Fruit fly (Drosophila melanogaster) whole organism, embryonic: ENCODE results near the gene zuc.

Experiments
- CG1024 ChIP-seq: fragments of 200-800 bp; sonication (Bioruptor generic); IDR thresholded peaks from 2 replicates; pipeline ENCODE4 v1.3.6; 2022; ENCODE audit warnings: missing biosample characterization, missing genetic modification characterization
- CG10366 ChIP-seq: fragments of 200-800 bp; sonication (Bioruptor generic); IDR thresholded peaks from 2 replicates; pipeline ENCODE4 v1.3.6; 2022; ENCODE audit warnings: missing biosample characterization, missing genetic modification characterization
- CG13624 ChIP-seq: fragments of 200-800 bp; sonication (Bioruptor generic); optimal IDR thresholded peaks from 2 replicates; lab custom pipeline; 2016; ENCODE audit warnings: missing biosample characterization, missing genetic modification characterization
- CG14050 ChIP-seq: fragments of 200-800 bp; sonication (Bioruptor generic); IDR thresholded peaks from 3 replicates; pipeline ENCODE4 v1.3.6; 2022; ENCODE audit warnings: missing biosample characterization, missing genetic modification characterization
- CG14710 ChIP-seq: fragments of 200-800 bp; sonication (Bioruptor generic); optimal IDR thresholded peaks from 3 replicates; lab custom pipeline; 2019; ENCODE audit warnings: missing biosample characterization, mild to moderate bottlenecking, missing genetic modification characterization, moderate library complexity
- CG16813 ChIP-seq: fragments of 200-800 bp; sonication (Bioruptor generic); IDR thresholded peaks from 3 replicates; pipeline ENCODE4 v1.3.6; 2022; ENCODE audit warnings: missing biosample characterization, missing genetic modification characterization; ENCODE audit not compliant: partially characterized antibody
- CG17385 ChIP-seq: fragments of 200-800 bp; sonication (Bioruptor generic); optimal IDR thresholded peaks from 3 replicates; lab custom pipeline; 2018; ENCODE audit warnings: missing biosample characterization, mild to moderate bottlenecking, missing genetic modification characterization
- CG17912 ChIP-seq: fragments of 200-800 bp; sonication (Bioruptor generic); optimal IDR thresholded peaks from 2 replicates; lab custom pipeline; 2018; ENCODE audit warnings: missing biosample characterization, mild to moderate bottlenecking, missing genetic modification characterization
- CG2116 ChIP-seq: fragments of 200-800 bp; sonication (Bioruptor generic); optimal IDR thresholded peaks from 3 replicates; lab custom pipeline; 2018; ENCODE audit warnings: missing biosample characterization, mild to moderate bottlenecking, missing genetic modification characterization
- CG2678 ChIP-seq: fragments of 200-800 bp; sonication (Bioruptor generic); optimal IDR thresholded peaks from 3 replicates; lab custom pipeline; 2019; ENCODE audit warnings: missing biosample characterization, mild to moderate bottlenecking, missing genetic modification characterization, moderate library complexity
- CG30020 ChIP-seq: fragments of 200-800 bp; optimal IDR thresholded peaks from 2 replicates; lab custom pipeline; 2019; ENCODE audit warnings: missing biosample characterization, mild to moderate bottlenecking, missing genetic modification characterization, moderate library complexity
- CG31365 ChIP-seq: fragments of 200-800 bp; sonication (Bioruptor generic); optimal IDR thresholded peaks from 2 replicates; lab custom pipeline; 2018; ENCODE audit warnings: missing biosample characterization, mild to moderate bottlenecking, missing genetic modification characterization
- CG8290 ChIP-seq, 3 experiments: fragments of 200-800 bp; sonication (Bioruptor generic); optimal IDR thresholded peaks; 2 replicates each; lab custom pipeline; 2016 to 2019; ENCODE audit warnings: missing biosample characterization in 3 of 3, missing genetic modification characterization in 3 of 3, mild to moderate bottlenecking in 2 of 3, moderate library complexity in 1 of 3
- CG9215 ChIP-seq: fragments of 200-800 bp; sonication (Bioruptor generic); IDR thresholded peaks from 2 replicates; pipeline ENCODE4 v1.3.6; 2022; ENCODE audit warnings: missing biosample characterization, missing genetic modification characterization
- Chrac-16 ChIP-seq: fragments of 200-800 bp; sonication (Bioruptor generic); optimal IDR thresholded peaks from 3 replicates; lab custom pipeline; 2016; ENCODE audit warnings: missing biosample characterization, missing genetic modification characterization
- Dll ChIP-seq: fragments of 200-800 bp; sonication (Bioruptor generic); IDR thresholded peaks from 4 replicates; pipeline ENCODE4 v1.3.6; 2022; ENCODE audit warnings: missing biosample characterization, missing genetic modification characterization; ENCODE audit not compliant: partially characterized antibody
- Doc3 ChIP-seq: fragments of 200-800 bp; sonication (Bioruptor generic); IDR thresholded peaks from 3 replicates; pipeline ENCODE4 v1.3.6; 2022; ENCODE audit warnings: missing biosample characterization, missing genetic modification characterization; ENCODE audit not compliant: partially characterized antibody
- Fer1 ChIP-seq: fragments of 200-800 bp; sonication (Bioruptor generic); optimal IDR thresholded peaks from 2 replicates; lab custom pipeline; 2017; ENCODE audit warnings: missing biosample characterization, mild to moderate bottlenecking, missing genetic modification characterization
- HmgZ ChIP-seq: fragments of 200-800 bp; sonication (Bioruptor generic); optimal IDR thresholded peaks from 2 replicates; lab custom pipeline; 2018; ENCODE audit warnings: missing biosample characterization, mild to moderate bottlenecking, missing genetic modification characterization
- NC2β ChIP-seq: fragments of 200-800 bp; sonication (Bioruptor generic); optimal IDR thresholded peaks from 2 replicates; lab custom pipeline; 2016; ENCODE audit warnings: missing biosample characterization, missing genetic modification characterization
- Pdp1 ChIP-seq, 2 experiments: fragments of 200-800 bp; sonication (Bioruptor generic); optimal IDR thresholded peaks; 3 replicates each; lab custom pipeline; 2016; ENCODE audit warnings: missing biosample characterization in 2 of 2, missing genetic modification characterization in 2 of 2, mild to moderate bottlenecking in 1 of 2, moderate library complexity in 1 of 2
- Sry-β ChIP-seq: fragments of 200-800 bp; sonication (Bioruptor generic); optimal IDR thresholded peaks from 2 replicates; lab custom pipeline; 2018; ENCODE audit warnings: missing biosample characterization, mild to moderate bottlenecking, missing genetic modification characterization, moderate library complexity
- Trl ChIP-seq, 3 experiments: fragments of >200 bp in 2 of 3; fragments of 200-800 bp in 1 of 3; sonication (Bioruptor generic) in 1 of 3; optimal IDR thresholded peaks; 2 replicates in 1 of 3; 3 replicates in 2 of 3; lab custom pipeline; 2016 to 2017; ENCODE audit warnings: missing biosample characterization in 1 of 3, missing genetic modification characterization in 1 of 3
- YL-1 ChIP-seq: fragments of 200-800 bp; sonication (Bioruptor generic); optimal IDR thresholded peaks from 3 replicates; lab custom pipeline; 2017; ENCODE audit warnings: missing biosample characterization, mild to moderate bottlenecking, missing genetic modification characterization
- amos ChIP-seq: fragments of 200-800 bp; sonication (Bioruptor generic); IDR thresholded peaks from 2 replicates; pipeline ENCODE4 v1.3.6; 2022; ENCODE audit warnings: missing biosample characterization, missing genetic modification characterization; ENCODE audit not compliant: partially characterized antibody
- ato ChIP-seq: fragments of 200-800 bp; sonication (Bioruptor generic); IDR thresholded peaks from 2 replicates; pipeline ENCODE4 v1.3.6; 2022; ENCODE audit warnings: missing biosample characterization, missing genetic modification characterization; ENCODE audit not compliant: partially characterized antibody
- btn ChIP-seq: fragments of 200-800 bp; sonication (Bioruptor generic); optimal IDR thresholded peaks from 2 replicates; lab custom pipeline; 2016; ENCODE audit warnings: missing biosample characterization, missing genetic modification characterization
- crp ChIP-seq, 2 experiments: fragments of 200-800 bp; sonication (Bioruptor generic); optimal IDR thresholded peaks; 2 replicates in 1 of 2; 3 replicates in 1 of 2; lab custom pipeline; 2017; ENCODE audit warnings: missing biosample characterization in 2 of 2, missing genetic modification characterization in 2 of 2, mild to moderate bottlenecking in 1 of 2, moderate library complexity in 1 of 2
- dimm ChIP-seq: fragments of 200-800 bp; sonication (Bioruptor generic); IDR thresholded peaks from 2 replicates; pipeline ENCODE4 v1.3.6; 2022; ENCODE audit warnings: missing biosample characterization, missing genetic modification characterization
- gsb-n ChIP-seq: fragments of 200-800 bp; sonication (Bioruptor generic); optimal IDR thresholded peaks from 3 replicates; lab custom pipeline; 2018; ENCODE audit warnings: missing biosample characterization, mild to moderate bottlenecking, missing genetic modification characterization
- h ChIP-seq: fragments of >200 bp; optimal IDR thresholded peaks from 2 replicates; lab custom pipeline; 2017
- nerfin-1 ChIP-seq: fragments of 200-800 bp; sonication (Bioruptor generic); optimal IDR thresholded peaks from 3 replicates; lab custom pipeline; 2019; ENCODE audit warnings: missing biosample characterization, mild to moderate bottlenecking, missing genetic modification characterization, moderate library complexity
- pzg ChIP-seq: fragments of 200-800 bp; sonication (Bioruptor generic); optimal IDR thresholded peaks from 3 replicates; lab custom pipeline; 2018; ENCODE audit warnings: missing biosample characterization, mild to moderate bottlenecking, missing genetic modification characterization, moderate library complexity
- ranshi ChIP-seq: fragments of 200-800 bp; sonication (Bioruptor generic); IDR thresholded peaks from 2 replicates; pipeline ENCODE4 v1.3.6; 2022; ENCODE audit warnings: missing biosample characterization, missing genetic modification characterization
- scrt ChIP-seq: fragments of 200-800 bp; sonication (Bioruptor generic); optimal IDR thresholded peaks from 2 replicates; lab custom pipeline; 2018; ENCODE audit warnings: missing biosample characterization, mild to moderate bottlenecking, missing genetic modification characterization, moderate library complexity
- sd ChIP-seq: fragments of 200-800 bp; sonication (Bioruptor generic); optimal IDR thresholded peaks from 3 replicates; lab custom pipeline; 2018; ENCODE audit warnings: missing biosample characterization, mild to moderate bottlenecking, missing genetic modification characterization, moderate library complexity
- seq ChIP-seq: fragments of 200-800 bp; sonication (Bioruptor generic); IDR thresholded peaks from 2 replicates; pipeline ENCODE4 v1.3.6; 2022; ENCODE audit warnings: missing biosample characterization, missing genetic modification characterization
- sim ChIP-seq: fragments of 200-800 bp; sonication (Bioruptor generic); IDR thresholded peaks from 2 replicates; pipeline ENCODE4 v1.3.6; 2022; ENCODE audit warnings: missing biosample characterization, missing genetic modification characterization
- so ChIP-seq: fragments of 200-800 bp; sonication (Bioruptor generic); IDR thresholded peaks from 3 replicates; pipeline ENCODE4 v1.3.6; 2022; ENCODE audit warnings: missing biosample characterization, missing genetic modification characterization
- sug ChIP-seq: fragments of 200-800 bp; optimal IDR thresholded peaks from 2 replicates; lab custom pipeline; 2019; ENCODE audit warnings: missing biosample characterization, mild to moderate bottlenecking, missing genetic modification characterization, moderate library complexity
- trem ChIP-seq: fragments of 200-800 bp; optimal IDR thresholded peaks from 3 replicates; lab custom pipeline; 2019; ENCODE audit warnings: missing biosample characterization, mild to moderate bottlenecking, missing genetic modification characterization, moderate library complexity

Gene zuc

dm6 chr2L:12038177-12038581 lies 48.5 kb upstream of the zuc start, which contains the start of gene Tom70 (continued):
- TF ChIP-seq Trl (optimal IDR thresholded peaks at IDR 0.05; lab: Kevin White, UChicago) (no peak), Trl (GFP tag; optimal IDR thresholded peaks at IDR 0.05; lab: Kevin White, UChicago) (no peak), gsb-n (tag; lab: Kevin White, UChicago) (no peak), pzg (GFP tag; lab: Kevin White, UChicago) (peak; percentile 63), CG10366 (GFP tag; lab: Robert Waterston, UW) (no peak), sug (tag; lab: Kevin White, UChicago) (peak; percentile 88), CG14050 (GFP tag; lab: Robert Waterston, UW) (no peak), YL-1 (peak; percentile 72), scrt (no peak), CG13624 (peak; percentile 16), Sry-β (GFP tag; lab: Kevin White, UChicago) (peak; percentile 52), seq (GFP tag; lab: Robert Waterston, UW) (no peak), Dll (GFP tag; lab: Robert Waterston, UW) (peak; percentile 63; the same call in 3 of the 4 replicates), so (GFP tag; lab: Robert Waterston, UW) (no peak), CG2678 (no peak), trem (tag; lab: Kevin White, UChicago) (peak; percentile 38), Fer1 (GFP tag; lab: Kevin White, UChicago) (peak; percentile 21), CG8290 (GFP tag; optimal IDR thresholded peaks at IDR 0.05; lab: Kevin White, UChicago) (no peak), CG8290 (tag; optimal IDR thresholded peaks at IDR 0.05; lab: Kevin White, UChicago) (no peak), Pdp1 (GFP tag; optimal IDR thresholded peaks at IDR 0.05; lab: Kevin White, UChicago) (peak in 1 of 2 experiments; percentile 94), CG17385 (GFP tag; lab: Kevin White, UChicago) (peak; percentile 96), CG14710 (tag; lab: Kevin White, UChicago) (peak; percentile 16), h (lab: Kevin White, UChicago) (no peak), CG9215 (no peak), ranshi (GFP tag; lab: Robert Waterston, UW) (no peak), ato (GFP tag; lab: Robert Waterston, UW) (0 out of 2 replicates have a peak, but pooled peaks have one; percentile 21), CG1024 (GFP tag; lab: Robert Waterston, UW) (no peak), nerfin-1 (tag; lab: Kevin White, UChicago) (peak; percentile 51), CG16813 (GFP tag; lab: Robert Waterston, UW) (peak; percentile 51), dimm (GFP tag; lab: Robert Waterston, UW) (no peak), CG17912 (GFP tag; lab: Kevin White, UChicago) (no peak), btn (GFP tag; lab: Kevin White, UChicago) (no peak), CG30020 (tag; lab: Kevin White, UChicago) (peak; percentile 5), HmgZ (tag; lab: Kevin White, UChicago) (peak; percentile 19), amos (GFP tag; lab: Robert Waterston, UW) (peak; percentile 54; the same call in 1 of the 2 replicates), CG2116 (peak; percentile 43), Chrac-16 (GFP tag; lab: Kevin White, UChicago) (no peak), sim (GFP tag; lab: Robert Waterston, UW) (no peak), CG31365 (tag; lab: Kevin White, UChicago) (no peak), sd (no peak), crp (GFP tag; optimal IDR thresholded peaks at IDR 0.05; lab: Kevin White, UChicago) (peak in 1 of 2 experiments; percentile 67), NC2β (GFP tag; lab: Kevin White, UChicago) (no peak), Doc3 (peak; percentile 44; the same call in 1 of the 3 replicates)
